Fruit fly (Drosophila melanogaster) whole organism, embryonic: ENCODE results near the gene sr.

Experiments
- CG12942 ChIP-seq: fragments of 200-800 bp; sonication (Bioruptor generic); optimal IDR thresholded peaks from 3 replicates; lab custom pipeline; 2016; ENCODE audit warnings: missing biosample characterization, missing genetic modification characterization
- CG18619 ChIP-seq: fragments of 200-800 bp; sonication (Bioruptor generic); optimal IDR thresholded peaks from 3 replicates; lab custom pipeline; 2017; ENCODE audit warnings: missing biosample characterization, mild to moderate bottlenecking, missing genetic modification characterization
- CG4424 ChIP-seq: fragments of 200-800 bp; sonication (Bioruptor generic); optimal IDR thresholded peaks from 3 replicates; lab custom pipeline; 2016; ENCODE audit warnings: missing biosample characterization, missing genetic modification characterization
- CG4707 ChIP-seq: fragments of 200-800 bp; sonication (Bioruptor generic); optimal IDR thresholded peaks from 2 replicates; lab custom pipeline; 2018; ENCODE audit warnings: missing biosample characterization, mild to moderate bottlenecking, missing genetic modification characterization, moderate library complexity
- CG7987 ChIP-seq: fragments of 200-800 bp; sonication (Bioruptor generic); optimal IDR thresholded peaks from 2 replicates; lab custom pipeline; 2018; ENCODE audit warnings: missing biosample characterization, mild to moderate bottlenecking, missing genetic modification characterization, moderate library complexity
- D19B ChIP-seq: fragments of 200-800 bp; sonication (Bioruptor generic); optimal IDR thresholded peaks from 2 replicates; lab custom pipeline; 2017; ENCODE audit warnings: missing biosample characterization, mild to moderate bottlenecking, missing genetic modification characterization
- Dip2 ChIP-seq: fragments of 200-800 bp; sonication (Bioruptor generic); IDR thresholded peaks from 2 replicates; pipeline ENCODE4 v1.3.6; 2022; ENCODE audit warnings: missing biosample characterization, missing genetic modification characterization
- ERR ChIP-seq: fragments of 200-800 bp; sonication (Bioruptor generic); optimal IDR thresholded peaks from 2 replicates; lab custom pipeline; 2016; ENCODE audit warnings: missing biosample characterization, missing genetic modification characterization
- Hr51 ChIP-seq, 2 experiments: fragments of 200-800 bp; sonication (Bioruptor generic); optimal IDR thresholded peaks; 2 replicates in 1 of 2; 3 replicates in 1 of 2; lab custom pipeline; 2016 to 2018; ENCODE audit warnings: missing biosample characterization in 2 of 2, missing genetic modification characterization in 2 of 2, mild to moderate bottlenecking in 1 of 2, moderate library complexity in 1 of 2
- Rx ChIP-seq: fragments of 200-800 bp; sonication (Bioruptor generic); IDR thresholded peaks from 2 replicates; pipeline ENCODE4 v1.3.6; 2022; ENCODE audit warnings: missing biosample characterization, missing genetic modification characterization
- tin ChIP-seq: fragments of 200-800 bp; sonication (Bioruptor generic); optimal IDR thresholded peaks from 3 replicates; lab custom pipeline; 2016; ENCODE audit warnings: missing biosample characterization, missing genetic modification characterization
- unpg ChIP-seq: fragments of 200-800 bp; sonication (Bioruptor generic); optimal IDR thresholded peaks from 3 replicates; lab custom pipeline; 2018; ENCODE audit warnings: missing biosample characterization, mild to moderate bottlenecking, missing genetic modification characterization, moderate library complexity
- wor ChIP-seq: fragments of 200-800 bp; sonication (Bioruptor generic); IDR thresholded peaks from 2 replicates; pipeline ENCODE4 v1.3.6; 2022; ENCODE audit warnings: missing biosample characterization, missing genetic modification characterization

DNA sequence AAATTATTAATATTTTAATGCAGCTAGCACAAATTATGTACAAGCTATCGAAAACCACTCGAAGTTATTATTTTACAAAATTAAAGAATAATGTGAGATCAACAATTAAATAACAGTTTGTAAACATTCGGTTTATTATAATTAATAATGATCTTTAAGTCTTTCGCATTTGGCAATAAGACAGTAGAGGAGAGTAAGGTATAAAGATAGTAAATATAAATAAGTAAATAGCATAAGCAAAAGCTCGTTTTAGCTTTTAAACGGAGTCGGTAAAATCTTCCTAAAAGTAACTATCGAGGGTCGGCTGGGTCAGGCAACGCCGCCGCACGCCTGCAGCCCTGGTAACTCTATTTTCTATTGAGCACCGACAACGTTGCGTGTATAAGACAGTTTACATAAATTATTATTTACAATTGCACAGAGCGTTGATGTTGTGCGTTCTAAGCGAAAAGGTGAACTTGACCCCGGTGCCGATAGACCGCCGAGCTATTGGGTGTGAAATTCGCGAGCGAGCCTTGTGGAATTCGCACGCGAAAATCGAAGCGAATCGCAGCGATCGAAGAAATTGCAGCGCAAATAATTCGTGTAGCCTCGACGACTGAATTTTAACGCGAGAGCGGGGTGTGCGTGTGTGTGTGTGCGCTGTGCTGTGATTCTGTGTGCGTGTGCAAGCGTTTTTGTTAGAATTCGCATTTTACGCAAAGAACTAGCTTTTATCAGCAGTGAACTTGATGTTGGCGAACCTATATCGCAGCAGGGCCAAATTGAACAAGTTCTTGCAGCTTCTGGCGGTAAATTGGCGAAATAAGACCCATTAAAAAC lies 77.0 kb downstream of the sr start, which contains the start of gene wrd:
- TF ChIP-seq CG4424 (GFP tag; lab: Kevin White, UChicago) (peak; percentile 2), unpg (no peak), Dip2 (GFP tag; lab: Robert Waterston, UW) (no peak), tin (no peak), D19B (peak; percentile 36), Rx (GFP tag; lab: Robert Waterston, UW) (no peak), Hr51 (GFP tag; optimal IDR thresholded peaks at IDR 0.05; lab: Kevin White, UChicago) (peak in 1 of 2 experiments; percentile 40), CG18619 (GFP tag; lab: Kevin White, UChicago) (peak; percentile 44), CG7987 (GFP tag; lab: Kevin White, UChicago) (no peak), CG12942 (no peak), ERR (GFP tag; lab: Kevin White, UChicago) (no peak), CG4707 (no peak), wor (GFP tag; lab: Robert Waterston, UW) (no peak)
